Worm (Caenorhabditis elegans) whole organism, L4/young adult: ENCODE measurements around the gene cst-1.
"Not testable (repeated sequence)": the region's sequence is repeated elsewhere in the genome, so short reads cannot be mapped to it uniquely, and the experiment has no call there.

Source experiments
- W03F9.2 ChIP-seq: fragments of 150-350 bp; optimal IDR thresholded peaks from 2 replicates; lab custom pipeline; 2014; ENCODE audit warnings: missing biosample characterization, missing genetic modification characterization
- dao-5 ChIP-seq: sonication (generic microtip); optimal IDR thresholded peaks from 2 replicates; lab custom pipeline; 2016; ENCODE audit warnings: missing genotype, missing genetic modification characterization, moderate library complexity, missing compliant biosample characterization
- him-1 ChIP-seq: sonication (generic microtip); optimal IDR thresholded peaks from 2 replicates; lab custom pipeline; 2016; ENCODE audit warnings: missing genotype, missing genetic modification reagents, missing genetic modification characterization, missing compliant biosample characterization

The cst-1 gene

DNA sequence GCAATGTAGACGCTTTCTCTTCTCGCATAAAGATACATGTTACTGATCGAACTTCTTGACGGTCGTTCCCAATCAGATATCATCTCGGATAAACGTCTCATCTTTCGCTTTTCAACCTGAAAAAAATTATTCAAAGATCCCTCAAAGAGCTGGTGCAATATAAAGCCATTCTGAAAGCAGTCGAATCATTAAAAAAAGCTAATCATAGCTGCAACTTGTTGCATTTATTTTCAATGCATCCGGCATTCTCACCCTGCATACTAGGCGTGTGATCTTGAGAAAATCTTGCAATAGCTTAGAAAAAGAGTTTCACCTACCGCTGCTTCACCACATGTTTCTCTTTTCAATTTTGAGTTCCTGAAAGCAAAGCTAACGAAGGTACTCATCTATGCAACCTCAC is 7.1 kb upstream of the cst-1 start, which contains the start of gene C24A8.6:
Gene C24A8.6 (minus strand): TSS at position 101 of the 400 bp plus-strand sequence.
- not testable (repeated sequence) for TF ChIP-seq dao-5 (tag; lab: Kevin White, UChicago); him-1 (tag; lab: Kevin White, UChicago); W03F9.2

- not testable (repeated sequence) for TF ChIP-seq W03F9.2; dao-5 (tag; lab: Kevin White, UChicago); him-1 (tag; lab: Kevin White, UChicago)
Observed at ce11 chrX:4335950-4336349, 3.5 kb upstream of the cst-1 start, which contains the start of gene cst-2. TSS of gene cst-2 (minus strand) at chrX:4336050.

DNA sequence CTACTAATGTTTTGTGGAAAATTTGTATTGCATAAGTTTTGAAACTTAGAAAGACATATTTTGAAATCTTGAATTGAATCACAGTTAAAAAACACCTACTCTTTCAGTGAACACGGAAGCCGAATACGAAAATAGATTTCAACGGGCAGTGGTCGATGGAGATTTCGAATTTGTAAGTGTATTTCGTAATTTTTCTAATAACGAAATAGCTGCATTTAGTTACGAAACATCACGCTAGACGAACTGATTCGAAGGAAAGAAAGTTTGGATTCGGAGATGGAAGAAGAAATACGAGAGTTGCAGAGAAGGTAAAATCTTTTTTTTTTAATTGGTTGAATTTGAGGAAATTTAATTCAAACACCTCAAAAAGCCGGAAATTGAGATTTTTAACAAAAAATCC is 3.3 kb downstream of the cst-1 start:
- TF ChIP-seq W03F9.2 (no peak), dao-5 (tag; lab: Kevin White, UChicago) (no peak), him-1 (tag; lab: Kevin White, UChicago) (no peak)

DNA sequence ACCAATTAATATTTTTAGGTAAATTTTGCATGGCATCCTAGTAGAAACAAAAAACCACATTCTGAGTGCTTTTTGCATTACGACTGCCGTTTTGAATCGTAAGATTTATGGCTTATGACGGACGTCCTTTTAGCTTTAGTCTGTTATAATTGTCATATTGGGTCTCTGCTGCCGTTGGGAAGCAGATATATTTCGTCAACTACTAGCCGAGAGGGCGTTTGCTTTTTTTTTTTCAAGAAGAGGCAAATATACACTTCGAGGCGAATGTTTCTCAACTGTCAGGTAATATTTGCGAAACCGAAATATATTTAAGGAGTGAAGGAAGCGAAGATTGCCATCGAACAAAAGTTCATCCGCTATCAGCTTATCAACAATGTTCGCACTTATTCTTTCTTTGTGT is 4.5 kb downstream of the cst-1 start, which contains the start of gene F14H12.3:
Gene F14H12.3 (plus strand): TSS at position 301 of the 400 bp plus-strand sequence.
- TF ChIP-seq W03F9.2: no peak
- no peak for TF ChIP-seq him-1 (tag; lab: Kevin White, UChicago)
- no peak for TF ChIP-seq dao-5 (tag; lab: Kevin White, UChicago)

DNA sequence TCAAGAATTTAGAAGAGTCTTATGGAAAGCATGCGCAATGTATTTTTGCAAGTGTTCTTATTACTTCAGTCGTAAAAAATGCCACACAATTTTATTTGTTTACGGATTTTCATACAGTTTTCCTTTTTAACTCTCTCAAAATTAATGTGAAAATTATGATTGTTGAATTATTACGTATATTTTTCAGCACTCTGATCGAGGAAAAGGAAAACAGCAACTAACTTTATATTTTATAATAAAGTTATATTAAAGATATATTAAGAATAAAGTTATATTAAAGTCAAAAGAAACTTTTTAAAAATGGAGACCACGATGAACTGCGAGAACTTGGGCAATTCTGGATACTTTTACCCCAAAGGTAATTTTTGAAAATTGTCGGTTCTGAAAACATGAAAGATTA is 10.8 kb downstream of the cst-1 start, which contains the start of gene F14H12.2:
Gene F14H12.2 (plus strand): TSS at position 301 of the 400 bp plus-strand sequence.
- TF ChIP-seq dao-5 (tag; lab: Kevin White, UChicago): no peak
- TF ChIP-seq him-1 (tag; lab: Kevin White, UChicago): no peak
- TF ChIP-seq W03F9.2: no peak

- TF ChIP-seq him-1 (tag; lab: Kevin White, UChicago) (no peak), W03F9.2 (no peak), dao-5 (tag; lab: Kevin White, UChicago) (no peak)
Observed at ce11 chrX:4353318-4353717, 13.9 kb downstream of the cst-1 start, which contains the start of gene col-165. TSS of gene col-165 (plus strand) at chrX:4353618.

- TF ChIP-seq dao-5 (tag; lab: Kevin White, UChicago) (no peak), W03F9.2 (no peak), him-1 (tag; lab: Kevin White, UChicago) (no peak)
Observed at ce11 chrX:4357467-4357866, 18.0 kb downstream of the cst-1 start, which contains the start of gene F14H12.6. TSS of gene F14H12.6 (minus strand) at chrX:4357567.

DNA sequence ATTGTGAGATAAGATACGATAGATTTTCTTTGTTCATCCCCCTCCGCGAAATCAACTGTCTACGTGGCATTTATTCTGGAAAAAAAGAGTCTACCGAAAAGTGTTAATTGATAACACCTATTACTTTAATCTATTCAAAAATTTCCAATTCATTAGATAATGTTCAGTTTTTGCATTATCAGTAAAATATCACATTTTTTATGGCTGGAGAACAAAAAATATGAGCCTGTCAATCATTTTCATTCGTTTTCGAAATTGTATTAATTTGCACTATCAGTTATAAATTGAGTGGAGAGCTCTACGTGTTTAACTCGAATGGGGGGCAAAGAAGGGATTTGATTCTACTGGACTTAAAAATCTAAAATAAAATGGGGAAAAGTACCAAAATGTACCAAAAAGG is 19.6 kb downstream of the cst-1 start:
- TF ChIP-seq W03F9.2: no peak
- TF ChIP-seq him-1 (tag; lab: Kevin White, UChicago): no peak

DNA sequence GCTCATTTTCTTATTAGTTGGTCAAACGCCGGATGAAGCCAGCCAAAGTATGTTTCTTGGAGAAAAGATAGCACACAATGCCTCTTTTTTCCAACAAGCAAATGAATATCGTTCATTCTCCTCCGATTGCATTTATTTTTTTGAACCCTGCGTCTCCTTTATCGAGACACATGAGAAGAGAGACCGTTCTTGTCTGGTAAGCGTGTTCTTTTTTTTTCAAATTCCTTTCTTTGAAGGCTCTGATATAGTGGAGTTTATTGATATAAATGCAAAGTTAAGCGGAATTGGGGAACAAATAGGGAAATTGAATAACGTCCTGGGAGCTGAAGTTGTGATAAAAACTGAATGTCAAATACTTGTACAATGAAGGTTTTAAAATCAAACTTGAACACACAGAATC is 23.1 kb downstream of the cst-1 start, which contains the start of gene F14H12.7:
Gene F14H12.7 (minus strand): TSS at position 101 of the 400 bp plus-strand sequence.
- TF ChIP-seq dao-5 (tag; lab: Kevin White, UChicago) (no peak), him-1 (tag; lab: Kevin White, UChicago) (no peak), W03F9.2 (no peak)

DNA sequence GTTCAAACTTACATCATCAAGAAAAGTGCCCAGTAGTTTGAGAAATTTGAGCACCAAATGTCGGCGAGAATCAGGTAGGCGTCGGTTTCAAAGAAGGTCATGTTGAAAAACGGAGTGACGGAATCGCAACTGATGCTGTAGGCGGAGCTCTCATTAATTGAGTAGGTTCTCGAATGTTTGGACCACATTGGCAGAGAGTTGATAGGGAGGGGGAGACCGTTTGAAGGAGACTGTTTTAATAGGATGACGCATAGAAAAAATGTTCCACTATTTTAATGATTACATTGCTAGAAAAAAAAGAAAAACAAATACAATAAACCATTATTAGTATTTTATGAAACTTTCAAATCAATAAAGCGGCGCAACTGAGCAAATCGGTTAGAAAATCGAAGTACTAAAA is 23.8 kb downstream of the cst-1 start, which contains the start of gene F14H12.17:
Gene F14H12.17 (minus strand): TSS at position 101 of the 400 bp plus-strand sequence.
- TF ChIP-seq dao-5 (tag; lab: Kevin White, UChicago) (no peak), W03F9.2 (no peak), him-1 (tag; lab: Kevin White, UChicago) (no peak)

ce11 chrX:4364877-4365276 is 25.4 kb downstream of the cst-1 start, which contains the start of gene F14H12.8:
TSS of gene F14H12.8 (minus strand) at chrX:4364977.
- TF ChIP-seq him-1 (tag; lab: Kevin White, UChicago): no peak
- TF ChIP-seq W03F9.2: no peak
- no peak for TF ChIP-seq dao-5 (tag; lab: Kevin White, UChicago)

DNA sequence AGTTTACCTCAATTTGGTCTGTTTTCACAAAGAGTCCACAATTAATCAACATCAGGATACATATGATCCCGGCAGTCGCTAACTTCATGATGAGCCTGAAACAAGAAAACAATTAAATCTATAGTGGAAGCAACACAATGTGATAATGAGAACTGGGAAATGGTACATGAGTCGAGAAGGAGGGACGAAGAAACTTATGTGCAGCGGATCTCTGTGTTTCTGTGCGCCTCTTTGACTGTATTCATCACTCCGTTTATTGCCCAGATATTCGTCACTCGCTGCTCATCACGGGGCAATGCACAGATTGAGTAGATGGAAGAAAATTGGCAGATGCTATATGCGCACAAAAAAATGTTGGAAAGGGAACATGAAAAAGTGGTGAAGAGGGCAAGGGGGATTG is 26.8 kb downstream of the cst-1 start, which contains the start of gene R160.3:
Gene R160.3 (minus strand): TSS at position 101 of the 400 bp plus-strand sequence.
- TF ChIP-seq W03F9.2 (no peak), him-1 (tag; lab: Kevin White, UChicago) (no peak), dao-5 (tag; lab: Kevin White, UChicago) (no peak)

DNA sequence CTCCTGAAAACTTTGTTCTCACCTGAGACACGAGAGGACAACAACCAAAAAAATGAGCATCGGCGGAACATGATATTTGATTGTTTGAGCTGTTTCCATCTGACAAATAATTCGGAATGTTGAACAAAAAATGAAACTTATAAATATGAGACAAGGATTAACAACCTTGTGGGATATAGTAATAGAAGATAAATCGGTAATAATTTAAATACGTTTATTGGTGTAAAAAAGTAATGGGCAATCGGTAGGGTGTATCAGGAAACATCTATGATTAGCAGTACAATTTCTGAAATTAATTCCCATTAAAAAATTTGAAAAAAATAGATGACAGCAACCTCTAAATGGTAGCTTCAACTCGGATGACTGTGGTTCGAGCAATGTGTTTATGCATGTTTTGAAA is 28.0 kb downstream of the cst-1 start, which contains the start of gene R160.10:
Gene R160.10 (minus strand): TSS at position 101 of the 400 bp plus-strand sequence.
- no peak for TF ChIP-seq W03F9.2
- TF ChIP-seq him-1 (tag; lab: Kevin White, UChicago): no peak
- TF ChIP-seq dao-5 (tag; lab: Kevin White, UChicago): no peak

ce11 chrX:4368800-4369199 is 29.4 kb downstream of the cst-1 start, which contains the start of gene R160.4:
TSS of gene R160.4 (minus strand) at chrX:4368900.
- no peak for TF ChIP-seq dao-5 (tag; lab: Kevin White, UChicago)
- TF ChIP-seq W03F9.2: no peak
- TF ChIP-seq him-1 (tag; lab: Kevin White, UChicago): no peak
